Worm (Caenorhabditis elegans) whole organism, L2 larva: ENCODE measurements around the gene gcc-2.

Experiments
- Y55F3AM.14 ChIP-seq: fragments of 200-800 bp; sonication (Bioruptor generic); optimal IDR thresholded peaks from 2 replicates; lab custom pipeline; 2018; ENCODE audit warnings: mild to moderate bottlenecking, missing genetic modification characterization, missing compliant biosample characterization
- blmp-1 ChIP-seq: sonication (generic microtip); optimal IDR thresholded peaks from 2 replicates; lab custom pipeline; 2017; ENCODE audit warnings: missing genetic modification characterization, mild to moderate bottlenecking, missing compliant biosample characterization, antibody characterized with exemption, moderate library complexity; ENCODE audit not compliant: insufficient read depth
- elt-1 ChIP-seq: fragments of 150-350 bp; optimal IDR thresholded peaks from 2 replicates; lab custom pipeline; 2014; ENCODE audit warnings: missing biosample characterization, missing genetic modification characterization
- lsy-2 ChIP-seq, 2 experiments: fragments of 150-350 bp in 1 of 2; sonication (generic microtip) in 1 of 2; optimal IDR thresholded peaks; 2 replicates each; lab custom pipeline; 2014 to 2017; ENCODE audit warnings: missing biosample characterization in 2 of 2, missing genetic modification characterization in 2 of 2
- nhr-11 ChIP-seq: fragments of 150-350 bp; optimal IDR thresholded peaks from 2 replicates; lab custom pipeline; 2014; ENCODE audit warnings: missing biosample characterization, missing genetic modification characterization
- nhr-237 ChIP-seq: fragments of 150-350 bp; optimal IDR thresholded peaks from 2 replicates; lab custom pipeline; 2014; ENCODE audit warnings: missing biosample characterization, missing genetic modification characterization
- unc-39 ChIP-seq: fragments of 150-350 bp; optimal IDR thresholded peaks from 2 replicates; lab custom pipeline; 2014; ENCODE audit warnings: missing biosample characterization, missing genetic modification characterization

DNA sequence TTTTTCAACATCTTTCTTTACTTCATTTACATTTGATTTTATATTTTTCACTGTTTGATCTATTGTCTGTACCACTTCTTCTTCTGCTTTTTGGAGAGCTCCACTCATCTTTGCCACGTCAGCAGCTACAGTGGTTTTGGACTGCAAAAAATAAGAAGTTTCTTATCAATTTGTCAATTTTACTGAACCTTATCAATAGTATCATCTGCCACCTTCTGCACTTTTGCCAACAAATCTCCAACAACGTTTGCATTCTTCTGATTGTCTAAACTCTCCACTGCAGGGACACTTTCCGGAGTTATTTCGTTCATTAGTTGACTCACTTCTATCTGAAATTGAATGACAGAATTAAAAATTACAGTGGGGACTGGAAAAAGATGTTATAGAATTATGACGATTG lies 24.8 kb upstream of the gcc-2 start:
- no peak for TF ChIP-seq Y55F3AM.14 (GFP tag; lab: Kevin White, UChicago)
- TF ChIP-seq elt-1 (tag; lab: Kevin White, UChicago), result no peak
- no peak for TF ChIP-seq unc-39 (tag; lab: Kevin White, UChicago)
- no peak for TF ChIP-seq nhr-11 (tag; lab: Kevin White, UChicago)
- no peak for TF ChIP-seq lsy-2 (tag; optimal IDR thresholded peaks at IDR 0.05; lab: Kevin White, UChicago)
- TF ChIP-seq nhr-237, result no peak
- TF ChIP-seq blmp-1 (tag; lab: Kevin White, UChicago), result no peak
